Worm (Caenorhabditis elegans): ENCODE measurements around the gene ears-2.

DNA sequence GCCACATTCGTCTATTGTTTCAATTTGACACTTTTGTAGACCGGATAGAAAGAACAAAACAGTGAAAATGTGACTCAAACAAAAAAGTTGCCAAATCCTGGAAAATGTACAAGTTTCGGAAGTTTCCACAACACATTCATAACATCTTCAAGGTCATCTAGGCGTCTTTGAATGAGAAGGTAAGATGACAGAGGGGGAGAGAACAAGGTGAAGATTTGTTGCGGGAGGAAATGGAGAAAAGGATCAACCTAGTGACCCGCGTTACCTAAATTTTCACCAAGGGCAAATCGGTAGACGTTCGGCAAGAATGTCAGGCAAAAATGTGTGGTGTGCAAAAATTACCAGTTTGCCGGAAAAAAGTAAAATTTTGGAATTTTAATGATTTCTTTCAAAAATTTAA lies 12.5 kb downstream of the ears-2 start:
- TF ChIP-seq flt-1 (GFP tag; IDR thresholded peaks at IDR 0.05) (no peak), cog-1 (tag; optimal IDR thresholded peaks at IDR 0.05) (no peak), tab-1 (GFP tag; IDR thresholded peaks at IDR 0.05) (no peak), ref-1 (GFP tag; conservative IDR thresholded peaks at IDR 0.05) (no peak)
